Worm (Caenorhabditis elegans): Measurements from ENCODE around the gene cct-6.

The cct-6 gene

DNA sequence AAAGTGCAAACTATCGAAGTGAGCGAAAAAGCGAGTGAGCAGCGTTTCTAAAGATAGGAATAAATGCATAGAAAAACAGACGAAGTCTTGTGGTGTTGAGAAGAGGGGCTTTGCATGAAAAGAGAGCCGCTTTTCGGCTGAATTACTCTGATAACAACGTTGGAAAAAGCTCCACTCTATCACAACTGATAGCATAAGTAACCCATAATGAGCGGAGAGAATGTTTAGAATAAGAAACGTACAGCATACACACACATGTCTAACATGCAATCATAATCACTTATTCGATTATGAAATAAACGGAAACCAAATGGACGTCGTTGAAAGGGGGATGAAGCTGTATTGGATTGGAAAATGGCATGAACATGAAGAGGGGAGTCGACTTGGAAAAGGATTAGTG lies 15.2 kb downstream of the cct-6 start:
- TF ChIP-seq che-1 (tag; optimal IDR thresholded peaks at IDR 0.05) (no peak), syd-9 (tag; optimal IDR thresholded peaks at IDR 0.05) (no peak), sdc-2 (tag; optimal IDR thresholded peaks at IDR 0.05) (peak; percentile 0), T23F11.4 (GFP tag; optimal IDR thresholded peaks at IDR 0.05) (no peak)

DNA sequence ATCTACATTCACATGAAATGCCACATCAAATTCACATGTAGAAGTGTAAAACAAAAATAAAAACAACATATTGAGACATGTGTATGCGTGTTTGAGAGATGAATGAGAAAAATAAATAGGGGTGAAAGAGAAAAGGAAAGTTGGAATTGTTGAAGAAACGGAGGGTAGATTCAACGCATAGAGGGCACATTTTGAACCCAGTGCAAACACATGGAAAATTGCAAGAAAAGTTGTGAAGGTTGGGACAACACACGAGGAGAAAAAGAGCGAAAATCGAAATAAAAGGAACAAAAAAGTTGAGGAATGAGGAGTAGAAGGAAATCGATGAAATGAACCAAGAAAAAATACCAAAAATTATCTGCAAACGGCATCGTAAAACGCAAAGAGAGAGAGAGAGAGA lies 15.9 kb downstream of the cct-6 start:
- no peak for TF ChIP-seq Y22D7AL.16 (tag; optimal IDR thresholded peaks at IDR 0.05)
- no peak for TF ChIP-seq unc-86 (tag; optimal IDR thresholded peaks at IDR 0.05)
- no peak for TF ChIP-seq pqm-1 (tag; optimal IDR thresholded peaks at IDR 0.05)
- TF ChIP-seq F13H6.1 (tag; optimal IDR thresholded peaks at IDR 0.05) = no peak
- TF ChIP-seq pat-9 (tag; optimal IDR thresholded peaks at IDR 0.05) = no peak
- no peak for TF ChIP-seq unc-42 (tag; optimal IDR thresholded peaks at IDR 0.05)
- TF ChIP-seq pax-1 (tag; optimal IDR thresholded peaks at IDR 0.05) = no peak
- no peak for TF ChIP-seq pag-3 (tag; optimal IDR thresholded peaks at IDR 0.05; ENCODE audit: borderline replicate concordance)
- no peak for TF ChIP-seq rnt-1 (tag; optimal IDR thresholded peaks at IDR 0.05)

DNA sequence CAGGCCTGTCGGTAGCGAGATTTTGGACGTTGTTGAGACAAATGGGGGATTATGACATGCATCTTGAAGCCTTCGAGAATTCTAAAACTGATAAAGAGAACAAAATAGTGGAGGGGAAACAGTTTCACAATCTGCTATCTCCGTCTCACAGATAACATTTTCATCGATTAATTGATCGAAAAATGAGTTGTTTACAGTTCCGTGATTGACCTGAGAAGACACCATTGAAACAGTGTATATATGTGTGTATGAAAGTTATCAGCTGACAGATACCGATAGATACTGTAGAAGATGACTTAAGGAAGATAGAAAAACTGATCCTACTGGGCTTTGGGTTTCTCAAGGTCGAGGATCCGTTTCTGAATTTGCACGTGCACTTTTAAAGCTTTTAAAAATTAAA lies 16.3 kb downstream of the cct-6 start:
- TF ChIP-seq pha-2 (tag; optimal IDR thresholded peaks at IDR 0.05) = no peak
- no peak for TF ChIP-seq hlh-13 (GFP tag; optimal IDR thresholded peaks at IDR 0.05)
- no peak for TF ChIP-seq eyg-1 (tag; optimal IDR thresholded peaks at IDR 0.05)
- peak; percentile 23 for TF ChIP-seq elt-2 (tag; optimal IDR thresholded peaks at IDR 0.05)

DNA sequence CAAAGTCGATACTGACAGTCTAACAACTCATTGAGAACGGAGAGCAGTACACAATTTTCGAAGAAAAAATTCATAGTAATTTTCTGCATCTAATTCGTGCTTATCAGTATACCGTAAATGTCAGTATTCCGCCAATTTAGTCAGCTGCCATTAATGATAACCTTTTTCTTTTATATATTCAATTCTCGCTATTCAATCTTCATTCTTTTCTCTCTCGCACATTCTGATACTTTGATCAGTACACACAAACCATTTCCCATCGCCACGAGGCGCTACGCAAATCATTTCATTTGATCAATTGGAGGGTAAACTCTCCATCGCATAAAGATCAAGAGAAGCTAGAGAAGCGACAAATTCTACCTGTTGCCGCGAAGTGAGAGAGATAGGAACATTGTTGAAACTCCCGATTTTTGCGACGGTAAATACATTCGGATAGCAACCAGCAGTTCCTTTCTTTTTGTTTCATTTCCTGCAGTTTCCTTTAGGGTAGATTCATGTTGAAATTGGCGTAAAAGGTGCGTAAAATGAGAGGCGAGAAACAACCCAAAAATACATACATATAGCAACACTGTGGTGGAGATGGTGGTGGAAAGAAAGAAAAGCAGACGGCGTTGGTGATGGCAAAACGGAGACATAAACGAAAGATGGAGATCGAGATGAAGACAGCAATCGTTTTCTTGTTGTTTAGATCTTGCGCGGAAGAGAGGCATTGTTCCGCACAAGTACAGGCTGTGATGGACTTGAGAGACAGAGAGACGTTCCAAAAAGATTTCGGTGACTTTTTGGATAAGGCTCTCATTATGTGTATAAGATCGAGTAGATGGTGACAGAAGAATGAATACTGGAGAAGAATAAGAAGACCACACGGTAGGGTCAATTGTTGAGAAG lies 17.1 kb downstream of the cct-6 start:
- TF ChIP-seq dmd-4 (tag; optimal IDR thresholded peaks at IDR 0.05; ENCODE audit: borderline replicate concordance) = no peak
- TF ChIP-seq dve-1 (tag; optimal IDR thresholded peaks at IDR 0.05) = no peak
- TF ChIP-seq mec-3 (tag; optimal IDR thresholded peaks at IDR 0.05; ENCODE audit: borderline replicate concordance) = no peak
- TF ChIP-seq ets-4 (tag; optimal IDR thresholded peaks at IDR 0.05) = peak; percentile 13
- no peak for TF ChIP-seq unc-3 (GFP tag; conservative IDR thresholded peaks at IDR 0.05)
- no peak for TF ChIP-seq unc-3 (tag; optimal IDR thresholded peaks at IDR 0.05)
- TF ChIP-seq npax-4 (tag; optimal IDR thresholded peaks at IDR 0.05) = no peak
- TF ChIP-seq ref-2 (tag; optimal IDR thresholded peaks at IDR 0.05) = no peak
- no peak for TF ChIP-seq fax-1 (tag; optimal IDR thresholded peaks at IDR 0.05)
- TF ChIP-seq tbx-7 (tag; optimal IDR thresholded peaks at IDR 0.05) = no peak
- peak; percentile 39 for TF ChIP-seq ceh-18 (tag; optimal IDR thresholded peaks at IDR 0.05)
- TF ChIP-seq F13H6.1 (tag; optimal IDR thresholded peaks at IDR 0.05) = no peak
- no peak for TF ChIP-seq hlh-8 (tag; optimal IDR thresholded peaks at IDR 0.05)
- TF ChIP-seq pax-1 (tag; optimal IDR thresholded peaks at IDR 0.05) = no peak
- no peak for TF ChIP-seq ceh-22 (tag; optimal IDR thresholded peaks at IDR 0.05)
- TF ChIP-seq sox-4 (tag; optimal IDR thresholded peaks at IDR 0.05) = no peak
- TF ChIP-seq ceh-9 (tag; optimal IDR thresholded peaks at IDR 0.05) = no peak
- TF ChIP-seq hlh-30 (tag; optimal IDR thresholded peaks at IDR 0.05; ENCODE audit: insufficient read depth) = no peak
- no peak for TF ChIP-seq ceh-19 (GFP tag; optimal IDR thresholded peaks at IDR 0.05)
- TF ChIP-seq nhr-232 (tag; optimal IDR thresholded peaks at IDR 0.05) = no peak
- TF ChIP-seq ceh-2 (tag; optimal IDR thresholded peaks at IDR 0.05) = no peak
- TF ChIP-seq rnt-1 (tag; optimal IDR thresholded peaks at IDR 0.05) = peak; percentile 9
- TF ChIP-seq unc-55 (GFP tag; optimal IDR thresholded peaks at IDR 0.05) = peak; percentile 14
- no peak for TF ChIP-seq zip-5 (tag; optimal IDR thresholded peaks at IDR 0.05)
- TF ChIP-seq fkh-6 (tag; optimal IDR thresholded peaks at IDR 0.05) = no peak

Data from whole organism, late embryonic.